Fruit fly (Drosophila melanogaster) whole organism, embryonic: ENCODE measurements around the gene CG10470.

ENCODE experiments used
- Ada2b ChIP-seq: fragments of 200-800 bp; sonication (Bioruptor generic); IDR thresholded peaks from 2 replicates; pipeline ENCODE4 v1.3.6; 2022; ENCODE audit warnings: missing biosample characterization, missing genetic modification characterization
- Atf6 ChIP-seq: fragments of 200-800 bp; sonication (Bioruptor generic); IDR thresholded peaks from 2 replicates; pipeline ENCODE4 v1.3.6; 2022; ENCODE audit warnings: missing biosample characterization, missing genetic modification characterization
- Awh ChIP-seq: fragments of 200-800 bp; sonication (Bioruptor generic); IDR thresholded peaks from 2 replicates; pipeline ENCODE4, ENCODE4 v1.3.6; 2022; ENCODE audit warnings: missing biosample characterization, missing genetic modification characterization
- CG12155 ChIP-seq: fragments of 200-800 bp; sonication (Bioruptor generic); optimal IDR thresholded peaks from 3 replicates; lab custom pipeline; 2016; ENCODE audit warnings: missing biosample characterization, missing genetic modification characterization
- CG12236 ChIP-seq: fragments of 200-800 bp; sonication (Bioruptor generic); optimal IDR thresholded peaks from 2 replicates; lab custom pipeline; 2016; ENCODE audit warnings: missing biosample characterization, missing genetic modification characterization
- CG16815 ChIP-seq: fragments of 200-800 bp; sonication (Bioruptor generic); optimal IDR thresholded peaks from 3 replicates; lab custom pipeline; 2017; ENCODE audit warnings: missing biosample characterization, mild to moderate bottlenecking, missing genetic modification characterization
- CG18011 ChIP-seq: fragments of 200-800 bp; sonication (Bioruptor generic); optimal IDR thresholded peaks from 2 replicates; lab custom pipeline; 2017; ENCODE audit warnings: missing biosample characterization, missing genetic modification characterization, mild to moderate bottlenecking, moderate library complexity, missing genotype
- CG2199 ChIP-seq: fragments of 200-800 bp; sonication (Bioruptor generic); IDR thresholded peaks from 3 replicates; pipeline ENCODE4 v1.3.6; 2022; ENCODE audit warnings: missing biosample characterization, missing genetic modification characterization
- CG2889 ChIP-seq: fragments of 200-800 bp; sonication (Bioruptor generic); IDR thresholded peaks from 3 replicates; pipeline ENCODE4 v1.3.6; 2022; ENCODE audit warnings: missing biosample characterization, missing genetic modification characterization
- CG33213 ChIP-seq: fragments of 200-800 bp; sonication (Bioruptor generic); optimal IDR thresholded peaks from 3 replicates; lab custom pipeline; 2016; ENCODE audit warnings: missing biosample characterization, missing genetic modification characterization
- CG6175 ChIP-seq: fragments of 200-800 bp; sonication (Bioruptor generic); IDR thresholded peaks from 3 replicates; pipeline ENCODE4 v1.3.6; 2022; ENCODE audit warnings: missing biosample characterization, missing genetic modification characterization
- CG6854 ChIP-seq: fragments of 200-800 bp; sonication (Bioruptor generic); optimal IDR thresholded peaks from 3 replicates; lab custom pipeline; 2017; ENCODE audit warnings: missing biosample characterization, mild to moderate bottlenecking, missing genetic modification characterization
- D19A ChIP-seq: fragments of 200-800 bp; optimal IDR thresholded peaks from 3 replicates; lab custom pipeline; 2019; ENCODE audit warnings: missing biosample characterization, mild to moderate bottlenecking, missing genetic modification characterization, moderate library complexity
- Dad ChIP-seq: fragments of 200-800 bp; sonication (Bioruptor generic); optimal IDR thresholded peaks from 3 replicates; lab custom pipeline; 2016; ENCODE audit warnings: missing biosample characterization, missing genetic modification characterization
- Dfd ChIP-seq, 2 experiments: fragments of >200 bp; optimal IDR thresholded peaks; 2 replicates each; lab custom pipeline; 2017; ENCODE audit warnings: missing biosample characterization in 2 of 2, missing genetic modification characterization in 2 of 2
- Dref ChIP-seq: fragments of 200-800 bp; sonication (Bioruptor generic); IDR thresholded peaks from 2 replicates; pipeline ENCODE4 v1.3.6; 2022; ENCODE audit warnings: missing biosample characterization, missing genetic modification characterization
- Ets97D ChIP-seq: fragments of 200-800 bp; sonication (Bioruptor generic); optimal IDR thresholded peaks from 3 replicates; lab custom pipeline; 2016; ENCODE audit warnings: missing biosample characterization, missing genetic modification characterization
- Hand ChIP-seq: fragments of 200-800 bp; sonication (Bioruptor generic); optimal IDR thresholded peaks from 2 replicates; lab custom pipeline; 2017; ENCODE audit warnings: mild to moderate bottlenecking, missing biosample characterization, missing genetic modification reagents, missing genetic modification characterization
- Kr ChIP-seq: fragments of 200-800 bp; sonication (Bioruptor generic); optimal IDR thresholded peaks from 2 replicates; lab custom pipeline; 2017; ENCODE audit warnings: missing biosample characterization, mild to moderate bottlenecking, missing genetic modification characterization
- Mrtf ChIP-seq: fragments of 200-800 bp; sonication (Bioruptor generic); IDR thresholded peaks from 3 replicates; pipeline ENCODE4 v1.3.6; 2022; ENCODE audit warnings: missing biosample characterization, missing genetic modification characterization
- Ptx1 ChIP-seq: fragments of 200-800 bp; sonication (Bioruptor generic); IDR thresholded peaks from 2 replicates; pipeline ENCODE4 v1.3.6; 2022; ENCODE audit warnings: missing biosample characterization, missing genetic modification characterization
- Sry-β ChIP-seq: fragments of 200-800 bp; sonication (Bioruptor generic); optimal IDR thresholded peaks from 2 replicates; lab custom pipeline; 2018; ENCODE audit warnings: missing biosample characterization, mild to moderate bottlenecking, missing genetic modification characterization, moderate library complexity
- Usf ChIP-seq: fragments of 200-800 bp; sonication (Bioruptor generic); optimal IDR thresholded peaks from 2 replicates; lab custom pipeline; 2017; ENCODE audit warnings: missing genotype, missing biosample characterization, missing genetic modification characterization
- az2 ChIP-seq: fragments of 200-800 bp; sonication (Bioruptor generic); optimal IDR thresholded peaks from 3 replicates; lab custom pipeline; 2016; ENCODE audit warnings: missing biosample characterization, missing genetic modification characterization
- bbx ChIP-seq: fragments of 200-800 bp; sonication (Bioruptor generic); IDR thresholded peaks from 2 replicates; pipeline ENCODE4 v1.3.6; 2022; ENCODE audit warnings: missing biosample characterization, missing genetic modification characterization; ENCODE audit not compliant: partially characterized antibody
- caup ChIP-seq: fragments of 200-800 bp; sonication (Bioruptor generic); optimal IDR thresholded peaks from 3 replicates; lab custom pipeline; 2017; ENCODE audit warnings: missing biosample characterization, mild to moderate bottlenecking, missing genetic modification characterization, moderate library complexity; ENCODE audit not compliant: severe bottlenecking
- chm ChIP-seq: fragments of 200-800 bp; sonication (Bioruptor generic); IDR thresholded peaks from 2 replicates; pipeline ENCODE4 v1.3.6; 2022; ENCODE audit warnings: missing biosample characterization, missing genetic modification characterization
- crc ChIP-seq: fragments of 200-800 bp; sonication (Bioruptor generic); optimal IDR thresholded peaks from 2 replicates; lab custom pipeline; 2016; ENCODE audit warnings: missing biosample characterization, missing genetic modification characterization
- danr ChIP-seq: fragments of 200-800 bp; sonication (Bioruptor generic); IDR thresholded peaks from 2 replicates; pipeline ENCODE4 v1.3.6; 2022; ENCODE audit warnings: missing biosample characterization, missing genetic modification characterization
- eyg ChIP-seq: fragments of 200-800 bp; sonication (Bioruptor generic); optimal IDR thresholded peaks from 3 replicates; lab custom pipeline; 2016; ENCODE audit warnings: missing biosample characterization, missing genetic modification characterization
- gce ChIP-seq: fragments of 200-800 bp; sonication (Bioruptor generic); IDR thresholded peaks from 3 replicates; pipeline ENCODE4 v1.3.6; 2022; ENCODE audit warnings: missing biosample characterization, missing genetic modification characterization
- mld ChIP-seq: fragments of 200-800 bp; sonication (Bioruptor generic); IDR thresholded peaks from 3 replicates; pipeline ENCODE4 v1.3.6; 2022; ENCODE audit warnings: missing biosample characterization, missing genetic modification characterization; ENCODE audit not compliant: partially characterized antibody
- otp ChIP-seq: fragments of 200-800 bp; sonication (Bioruptor generic); IDR thresholded peaks from 3 replicates; pipeline ENCODE4, ENCODE4 v1.3.6; 2022; ENCODE audit warnings: missing biosample characterization, missing genetic modification characterization
- p53 ChIP-seq: fragments of 200-800 bp; sonication (Bioruptor generic); optimal IDR thresholded peaks from 2 replicates; lab custom pipeline; 2016; ENCODE audit warnings: missing biosample characterization, missing genetic modification characterization
- ro ChIP-seq: fragments of 200-800 bp; sonication (Bioruptor generic); IDR thresholded peaks from 2 replicates; pipeline ENCODE4 v1.3.6; 2022; ENCODE audit warnings: missing biosample characterization, missing genetic modification characterization
- sc ChIP-seq, 3 experiments: fragments of >200 bp in 2 of 3; fragments of 200-800 bp in 1 of 3; sonication (Bioruptor generic) in 1 of 3; optimal IDR thresholded peaks; 2 replicates in 2 of 3; 3 replicates in 1 of 3; lab custom pipeline; 2017; ENCODE audit warnings: mild to moderate bottlenecking in 1 of 3, missing biosample characterization in 1 of 3, missing genetic modification characterization in 1 of 3, missing genetic modification reagents in 1 of 3
- sd ChIP-seq: fragments of 200-800 bp; sonication (Bioruptor generic); optimal IDR thresholded peaks from 3 replicates; lab custom pipeline; 2018; ENCODE audit warnings: missing biosample characterization, mild to moderate bottlenecking, missing genetic modification characterization, moderate library complexity
- ssp ChIP-seq: fragments of 200-800 bp; sonication (Bioruptor generic); IDR thresholded peaks from 2 replicates; pipeline ENCODE4 v1.3.6; 2022; ENCODE audit warnings: missing biosample characterization, missing genetic modification characterization
- tin ChIP-seq: fragments of 200-800 bp; sonication (Bioruptor generic); optimal IDR thresholded peaks from 3 replicates; lab custom pipeline; 2016; ENCODE audit warnings: missing biosample characterization, missing genetic modification characterization
- vvl ChIP-seq: fragments of 200-800 bp; sonication (Bioruptor generic); IDR thresholded peaks from 2 replicates; pipeline ENCODE4 v1.3.6; 2022; ENCODE audit warnings: missing biosample characterization, missing genetic modification characterization
- zf30C ChIP-seq: fragments of 200-800 bp; sonication (Bioruptor generic); optimal IDR thresholded peaks from 3 replicates; lab custom pipeline; 2018; ENCODE audit warnings: missing biosample characterization, mild to moderate bottlenecking, missing genetic modification characterization

The CG10470 gene

dm6 chr2L:19045111-19045560 lies 3.7 kb upstream of the CG10470 start, which contains the start of the genes Ttc19 and Acn (continued):
- TF ChIP-seq Sry-β (GFP tag; lab: Kevin White, UChicago), result no peak
- peak; percentile 71; the same call in 2 of the 3 replicates for TF ChIP-seq otp
- peak; percentile 93 for TF ChIP-seq mld (GFP tag; lab: Robert Waterston, UW)
- TF ChIP-seq Dfd (GFP tag; optimal IDR thresholded peaks at IDR 0.05; lab: Kevin White, UChicago), result no peak
- TF ChIP-seq CG6854 (GFP tag; lab: Kevin White, UChicago), result peak; percentile 33
- TF ChIP-seq CG6175 (GFP tag; lab: Robert Waterston, UW), result peak; percentile 61; the same call in 1 of the 3 replicates
- peak; percentile 92 for TF ChIP-seq Dad (GFP tag; lab: Kevin White, UChicago)
- TF ChIP-seq zf30C (GFP tag; lab: Kevin White, UChicago), result no peak
- peak; percentile 88 for TF ChIP-seq eyg (GFP tag; lab: Kevin White, UChicago)
- TF ChIP-seq Atf6 (GFP tag; lab: Robert Waterston, UW), result peak; percentile 82
- peak; percentile 84 for TF ChIP-seq crc
- peak; percentile 8; the same call in 1 of the 2 replicates for TF ChIP-seq ro (GFP tag; lab: Robert Waterston, UW)
- TF ChIP-seq Ada2b (GFP tag; lab: Robert Waterston, UW), result peak; percentile 75
- no peak; the same call in none of the 3 replicates for TF ChIP-seq Mrtf (GFP tag; lab: Robert Waterston, UW)
- 0 out of 3 replicates have a peak, but pooled peaks have one; percentile 33 for TF ChIP-seq gce (GFP tag; lab: Robert Waterston, UW)
- no peak for TF ChIP-seq Kr
- no peak for TF ChIP-seq sc (optimal IDR thresholded peaks at IDR 0.05; lab: Kevin White, UChicago)
- peak; percentile 32 for TF ChIP-seq sc (GFP tag; optimal IDR thresholded peaks at IDR 0.05; lab: Kevin White, UChicago)
- peak; percentile 86 for TF ChIP-seq CG12236
- peak; percentile 86 for TF ChIP-seq Ptx1 (GFP tag; lab: Robert Waterston, UW)
- TF ChIP-seq sd (tag; lab: Kevin White, UChicago), result no peak
- TF ChIP-seq chm, result peak; percentile 73
- TF ChIP-seq CG33213, result peak; percentile 88
- peak; percentile 82 for TF ChIP-seq az2 (GFP tag; lab: Kevin White, UChicago)
- peak; percentile 77 for TF ChIP-seq CG12155 (GFP tag; lab: Kevin White, UChicago)
- peak; percentile 82 for TF ChIP-seq ssp (GFP tag; lab: Robert Waterston, UW)
- no peak for TF ChIP-seq CG2199 (GFP tag; lab: Robert Waterston, UW)
- peak; percentile 92 for TF ChIP-seq vvl (GFP tag; lab: Robert Waterston, UW)
- peak; percentile 73 for TF ChIP-seq CG16815 (GFP tag; lab: Kevin White, UChicago)
- TF ChIP-seq caup (GFP tag; lab: Kevin White, UChicago), result peak; percentile 71
- TF ChIP-seq Hand, result peak; percentile 17
- TF ChIP-seq CG2889 (GFP tag; lab: Robert Waterston, UW), result peak; percentile 71; the same call in 1 of the 3 replicates
- TF ChIP-seq Awh (GFP tag; lab: Robert Waterston, UW), result peak; percentile 72
- peak; percentile 63 for TF ChIP-seq CG18011 (GFP tag; lab: Kevin White, UChicago)
- peak; percentile 43; the same call in 1 of the 2 replicates for TF ChIP-seq danr (GFP tag; lab: Robert Waterston, UW)
- peak; percentile 32 for TF ChIP-seq Usf
- TF ChIP-seq tin (GFP tag; lab: Kevin White, UChicago), result peak; percentile 88
- peak; percentile 96 for TF ChIP-seq bbx (GFP tag; lab: Robert Waterston, UW)
- peak; percentile 92 for TF ChIP-seq Dref (GFP tag; lab: Robert Waterston, UW)
- peak; percentile 65 for TF ChIP-seq p53 (GFP tag; lab: Kevin White, UChicago)
- no peak for TF ChIP-seq D19A
- TF ChIP-seq Ets97D, result peak; percentile 90
